Worm (Caenorhabditis elegans) whole organism, L4 larva: ENCODE data around the gene ubh-1.

ENCODE experiments used
- F26F4.8 ChIP-seq: fragments of 200-800 bp; sonication (Bioruptor generic); conservative IDR thresholded peaks from 2 replicates; pipeline ENCODE4 v1.3.6; 2022; ENCODE audit warnings: missing genetic modification characterization, missing compliant biosample characterization
- F37D6.2 ChIP-seq: sonication (generic microtip); optimal IDR thresholded peaks from 2 replicates; lab custom pipeline; 2016; ENCODE audit warnings: mild to moderate bottlenecking, missing genetic modification characterization, missing compliant biosample characterization
- F44E2.7 ChIP-seq: fragments of 200-800 bp; sonication (Bioruptor generic); IDR thresholded peaks from 2 replicates; pipeline ENCODE4 v2.1.2; 2022; ENCODE audit warnings: missing genetic modification characterization, missing compliant biosample characterization
- F49E8.2 ChIP-seq: sonication (generic microtip); optimal IDR thresholded peaks from 2 replicates; lab custom pipeline; 2016; ENCODE audit warnings: missing compliant biosample characterization, mild to moderate bottlenecking, missing genetic modification characterization, borderline replicate concordance
- R02D3.7 ChIP-seq: fragments of 150-350 bp; sonication (generic microtip); optimal IDR thresholded peaks from 3 replicates; lab custom pipeline; 2014; ENCODE audit warnings: missing biosample characterization, missing genetic modification characterization
- ZK337.2 ChIP-seq: fragments of 200-800 bp; sonication (Bioruptor generic); IDR thresholded peaks from 2 replicates; pipeline ENCODE4 v1.3.6; 2022; ENCODE audit warnings: missing genetic modification reagents, missing genetic modification characterization, missing compliant biosample characterization
- aha-1 ChIP-seq: fragments of 150-350 bp; peaks from one replicate; lab custom pipeline; 2014; ENCODE audit warnings: missing biosample characterization, missing genetic modification characterization
- ama-1 ChIP-seq: fragments of 150-350 bp; optimal IDR thresholded peaks from 2 replicates; lab custom pipeline; 2014; ENCODE audit warnings: inconsistent platforms, mixed read lengths
- arid-1 ChIP-seq: fragments of 200-800 bp; sonication (Bioruptor generic); conservative IDR thresholded peaks from 2 replicates; pipeline ENCODE4 v1.3.6; 2022; ENCODE audit warnings: missing genetic modification reagents, missing genetic modification characterization, missing compliant biosample characterization
- ceh-20 ChIP-seq: fragments of 200-800 bp; sonication (Bioruptor generic); IDR thresholded peaks from 2 replicates; pipeline ENCODE4 v1.3.6; 2022; ENCODE audit warnings: missing genetic modification reagents, missing genetic modification characterization, missing compliant biosample characterization
- ceh-28 ChIP-seq: fragments of 150-350 bp; optimal IDR thresholded peaks from 2 replicates; lab custom pipeline; 2014; ENCODE audit warnings: missing biosample characterization, missing genetic modification reagents, missing genetic modification characterization
- ceh-32 ChIP-seq: sonication (generic microtip); optimal IDR thresholded peaks from 2 replicates; lab custom pipeline; 2016; ENCODE audit warnings: mild to moderate bottlenecking, missing genetic modification characterization, missing compliant biosample characterization; ENCODE audit not compliant: poor library complexity
- daf-12 ChIP-seq: fragments of 150-350 bp; optimal IDR thresholded peaks from 2 replicates; lab custom pipeline; 2014; ENCODE audit warnings: missing biosample characterization, missing genetic modification reagents, missing genetic modification characterization
- daf-16 ChIP-seq, 3 experiments: sonication (generic microtip); optimal IDR thresholded peaks; 2 replicates each; lab custom pipeline; 2016 to 2017; ENCODE audit warnings: missing genetic modification characterization in 3 of 3, missing genetic modification reagents in 3 of 3, mild to moderate bottlenecking in 2 of 3, missing compliant biosample characterization in 2 of 3, missing biosample characterization in 1 of 3, moderate library complexity in 1 of 3
- dpl-1 ChIP-seq: fragments of 150-350 bp; optimal IDR thresholded peaks from 2 replicates; lab custom pipeline; 2014; ENCODE audit warnings: missing biosample characterization, missing genetic modification reagents, missing genetic modification characterization
- dve-1 ChIP-seq: sonication (generic microtip); optimal IDR thresholded peaks from 2 replicates; lab custom pipeline; 2017; ENCODE audit warnings: antibody characterized with exemption, mild to moderate bottlenecking, missing genetic modification characterization, missing compliant biosample characterization; ENCODE audit not compliant: insufficient read depth
- egl-27 ChIP-seq: sonication (generic microtip); optimal IDR thresholded peaks from 3 replicates; lab custom pipeline; 2017; ENCODE audit warnings: missing biosample characterization, missing genetic modification reagents, missing genetic modification characterization
- egl-43 ChIP-seq: fragments of 200-800 bp; sonication (Bioruptor generic); IDR thresholded peaks from 2 replicates; pipeline ENCODE4 v1.3.6; 2022; ENCODE audit warnings: missing genetic modification reagents, missing genetic modification characterization, missing compliant biosample characterization
- fos-1 ChIP-seq: fragments of 150-350 bp; optimal IDR thresholded peaks from 2 replicates; lab custom pipeline; 2014; ENCODE audit warnings: missing biosample characterization, missing genetic modification characterization
- hif-1 ChIP-seq, 2 experiments: sonication (generic microtip); optimal IDR thresholded peaks; 2 replicates each; lab custom pipeline; 2016 to 2017; ENCODE audit warnings: missing compliant biosample characterization in 2 of 2, missing genetic modification characterization in 2 of 2, missing genetic modification reagents in 2 of 2, missing genotype in 2 of 2, mild to moderate bottlenecking in 1 of 2
- hlh-11 ChIP-seq: fragments of 200-800 bp; sonication (Bioruptor generic); optimal IDR thresholded peaks from 2 replicates; lab custom pipeline; 2018; ENCODE audit warnings: mild to moderate bottlenecking, missing genetic modification characterization, missing compliant biosample characterization
- hlh-30 ChIP-seq: sonication (generic microtip); optimal IDR thresholded peaks from 2 replicates; lab custom pipeline; 2017; ENCODE audit warnings: antibody characterized with exemption, mild to moderate bottlenecking, missing genetic modification characterization, missing compliant biosample characterization; ENCODE audit not compliant: insufficient read depth
- lin-13 ChIP-seq: fragments of 150-350 bp; optimal IDR thresholded peaks from 2 replicates; lab custom pipeline; 2014; ENCODE audit warnings: missing biosample characterization, missing genetic modification reagents, missing genetic modification characterization
- lin-15B ChIP-seq: fragments of 150-350 bp; sonication (generic microtip); optimal IDR thresholded peaks from 3 replicates; lab custom pipeline; 2014; ENCODE audit warnings: missing biosample characterization, missing genetic modification characterization
- lin-29 ChIP-seq: fragments of 200-800 bp; sonication (Bioruptor generic); IDR thresholded peaks from 2 replicates; pipeline ENCODE4 v1.3.6; 2022; ENCODE audit warnings: missing genetic modification reagents, missing genetic modification characterization, missing compliant biosample characterization
- lir-3 ChIP-seq: sonication (generic microtip); optimal IDR thresholded peaks from 2 replicates; lab custom pipeline; 2016; ENCODE audit warnings: mild to moderate bottlenecking, missing genetic modification characterization, missing compliant biosample characterization
- madf-9 ChIP-seq: fragments of 200-800 bp; sonication (Bioruptor generic); conservative IDR thresholded peaks from 2 replicates; pipeline ENCODE4 v1.3.6; 2022; ENCODE audit warnings: missing genetic modification reagents, missing genetic modification characterization, missing compliant biosample characterization
- mep-1 ChIP-seq: fragments of 150-350 bp; sonication (generic microtip); optimal IDR thresholded peaks from 3 replicates; lab custom pipeline; 2014; ENCODE audit warnings: missing biosample characterization, missing genetic modification characterization
- mxl-3 ChIP-seq: fragments of 200-800 bp; sonication (Bioruptor generic); optimal IDR thresholded peaks from 2 replicates; lab custom pipeline; 2018; ENCODE audit warnings: mild to moderate bottlenecking, missing genetic modification characterization, missing compliant biosample characterization
- nhr-10 ChIP-seq: fragments of 150-350 bp; optimal IDR thresholded peaks from 2 replicates; lab custom pipeline; 2014; ENCODE audit warnings: missing biosample characterization, missing genetic modification characterization
- nhr-111 ChIP-seq: fragments of 200-800 bp; sonication (Bioruptor generic); optimal IDR thresholded peaks from 2 replicates; lab custom pipeline; 2018; ENCODE audit warnings: mild to moderate bottlenecking, missing genetic modification characterization, missing compliant biosample characterization
- nhr-237 ChIP-seq: sonication (generic microtip); optimal IDR thresholded peaks from 2 replicates; lab custom pipeline; 2017; ENCODE audit warnings: missing biosample characterization, missing genetic modification characterization
- nhr-28 ChIP-seq: fragments of 150-350 bp; optimal IDR thresholded peaks from 2 replicates; lab custom pipeline; 2014; ENCODE audit warnings: missing biosample characterization, missing genetic modification characterization
- nhr-48 ChIP-seq: sonication (generic microtip); optimal IDR thresholded peaks from 2 replicates; lab custom pipeline; 2016; ENCODE audit warnings: mild to moderate bottlenecking, missing genetic modification characterization, missing compliant biosample characterization
- nhr-6 ChIP-seq: fragments of 150-350 bp; optimal IDR thresholded peaks from 2 replicates; lab custom pipeline; 2014; ENCODE audit warnings: missing biosample characterization, missing genetic modification characterization
- nhr-76 ChIP-seq: fragments of 150-350 bp; optimal IDR thresholded peaks from 2 replicates; lab custom pipeline; 2014; ENCODE audit warnings: missing biosample characterization, missing genetic modification characterization
- nhr-77 ChIP-seq: fragments of 150-350 bp; optimal IDR thresholded peaks from 2 replicates; lab custom pipeline; 2014; ENCODE audit warnings: missing biosample characterization, missing genetic modification characterization
- php-3 ChIP-seq: fragments of 200-800 bp; sonication (Bioruptor generic); IDR thresholded peaks from 2 replicates; pipeline ENCODE4 v1.3.6; 2022; ENCODE audit warnings: missing genetic modification reagents, missing genetic modification characterization, missing compliant biosample characterization
- rbr-2 ChIP-seq: sonication (generic microtip); optimal IDR thresholded peaks from 2 replicates; lab custom pipeline; 2016; ENCODE audit warnings: missing genotype, missing genetic modification characterization, missing compliant biosample characterization
- skn-1 ChIP-seq: fragments of 150-350 bp; optimal IDR thresholded peaks from 2 replicates; lab custom pipeline; 2014; ENCODE audit warnings: missing biosample characterization, missing genetic modification characterization
- spr-1 ChIP-seq: sonication (generic microtip); optimal IDR thresholded peaks from 2 replicates; lab custom pipeline; 2016; ENCODE audit warnings: mild to moderate bottlenecking, missing genetic modification characterization, missing compliant biosample characterization
- tra-1 ChIP-seq: fragments of 200-800 bp; sonication (Bioruptor generic); IDR thresholded peaks from 2 replicates; pipeline ENCODE4 v1.3.6; 2022; ENCODE audit warnings: missing genetic modification reagents, missing genetic modification characterization, missing compliant biosample characterization
- unc-130 ChIP-seq: sonication (generic microtip); optimal IDR thresholded peaks from 2 replicates; lab custom pipeline; 2016; ENCODE audit warnings: missing genetic modification reagents, missing genetic modification characterization, missing compliant biosample characterization
- unc-39 ChIP-seq: sonication (generic microtip); optimal IDR thresholded peaks from 2 replicates; lab custom pipeline; 2017; ENCODE audit warnings: missing biosample characterization, missing genetic modification characterization
- zag-1 ChIP-seq: fragments of 150-350 bp; optimal IDR thresholded peaks from 2 replicates; lab custom pipeline; 2014; ENCODE audit warnings: missing biosample characterization, missing genetic modification characterization
- zfp-3 ChIP-seq: fragments of 200-800 bp; sonication (Bioruptor generic); conservative IDR thresholded peaks from 2 replicates; pipeline ENCODE4 v1.3.6; 2022; ENCODE audit warnings: missing genetic modification reagents, missing genetic modification characterization, missing compliant biosample characterization
- zip-11 ChIP-seq: fragments of 200-800 bp; sonication (Bioruptor generic); IDR thresholded peaks from 2 replicates; pipeline ENCODE4 v1.3.6; 2022; ENCODE audit warnings: missing genetic modification characterization, missing compliant biosample characterization
- zip-2 ChIP-seq: fragments of 150-350 bp; optimal IDR thresholded peaks from 2 replicates; lab custom pipeline; 2014; ENCODE audit warnings: missing biosample characterization, missing genetic modification characterization

The ubh-1 gene

ce11 chrV:6518225-6518396 lies 6.9 kb upstream of the ubh-1 start, which contains the start of gene F46E10.3:
Gene F46E10.3 (plus strand): TSS chrV:6518297.
- TF ChIP-seq mep-1 (tag; lab: Kevin White, UChicago) = no peak
- TF ChIP-seq arid-1 = no peak
- TF ChIP-seq madf-9 (GFP tag; lab: Robert Waterston, UW) = no peak
- TF ChIP-seq ama-1 (lab: Kevin White, UChicago) = no peak
- no peak for TF ChIP-seq nhr-111
- no peak for TF ChIP-seq R02D3.7 (tag; lab: Kevin White, UChicago)
- TF ChIP-seq dpl-1 (GFP tag; lab: Kevin White, UChicago) = no peak
- TF ChIP-seq unc-39 (tag; lab: Kevin White, UChicago) = no peak
- TF ChIP-seq F44E2.7 (GFP tag; lab: Robert Waterston, UW) = no peak
- no peak for TF ChIP-seq zip-2 (tag; lab: Kevin White, UChicago)

- TF ChIP-seq hlh-11 = peak; percentile 56
- no peak for TF ChIP-seq F49E8.2 (tag; lab: Kevin White, UChicago)
- no peak for TF ChIP-seq tra-1 (GFP tag; lab: Robert Waterston, UW)
- no peak for TF ChIP-seq lir-3
- no peak for TF ChIP-seq ceh-28 (tag; lab: Kevin White, UChicago)
- peak; percentile 81 for TF ChIP-seq dve-1 (tag; lab: Kevin White, UChicago)
- TF ChIP-seq mxl-3 (GFP tag; lab: Kevin White, UChicago) = peak; percentile 47
- TF ChIP-seq fos-1 (tag; lab: Kevin White, UChicago) = no peak
- no peak for TF ChIP-seq skn-1 (tag; lab: Kevin White, UChicago)
- TF ChIP-seq lin-29 (GFP tag; lab: Robert Waterston, UW) = no peak
- no peak for TF ChIP-seq nhr-77
- TF ChIP-seq nhr-28 (tag; lab: Kevin White, UChicago) = peak; percentile 38
- no peak for TF ChIP-seq zip-11
- TF ChIP-seq F37D6.2 = no peak
- peak; percentile 64 for TF ChIP-seq nhr-6 (tag; lab: Kevin White, UChicago)
- TF ChIP-seq nhr-76 (tag; lab: Kevin White, UChicago) = no peak
- TF ChIP-seq daf-16 (GFP tag; optimal IDR thresholded peaks at IDR 0.05; lab: Kevin White, UChicago) = no peak
- TF ChIP-seq daf-16 (tag; optimal IDR thresholded peaks at IDR 0.05; lab: Kevin White, UChicago) = peak; percentile 10
- no peak for TF ChIP-seq nhr-10 (tag; lab: Kevin White, UChicago)
- no peak for TF ChIP-seq zag-1 (tag; lab: Kevin White, UChicago)
- peak; percentile 56; the same call in 1 of the 2 replicates for TF ChIP-seq ceh-20 (GFP tag; lab: Robert Waterston, UW)
- no peak for TF ChIP-seq F26F4.8
- TF ChIP-seq ama-1 (lab: Kevin White, UChicago) = peak; percentile 88
- TF ChIP-seq aha-1 = peak; percentile 99
- no peak for TF ChIP-seq madf-9 (GFP tag; lab: Robert Waterston, UW)
- TF ChIP-seq ZK337.2 = no peak
- no peak for TF ChIP-seq lin-15B (tag; lab: Kevin White, UChicago)
- no peak for TF ChIP-seq daf-12 (tag; lab: Kevin White, UChicago)
- TF ChIP-seq nhr-237 = no peak
- no peak for TF ChIP-seq zip-2 (tag; lab: Kevin White, UChicago)
- TF ChIP-seq hif-1 (tag; optimal IDR thresholded peaks at IDR 0.05; lab: Kevin White, UChicago) = peak; percentile 85 to 99
- TF ChIP-seq arid-1 = no peak
- TF ChIP-seq rbr-2 = no peak
- TF ChIP-seq php-3 (GFP tag; lab: Robert Waterston, UW) = 0 out of 2 replicates have a peak, but pooled peaks have one; percentile 18
- TF ChIP-seq spr-1 (tag; lab: Kevin White, UChicago) = no peak
- peak; percentile 35 for TF ChIP-seq nhr-48
- TF ChIP-seq egl-27 = no peak
- no peak for TF ChIP-seq F44E2.7 (GFP tag; lab: Robert Waterston, UW)
- TF ChIP-seq R02D3.7 (tag; lab: Kevin White, UChicago) = no peak
- TF ChIP-seq egl-43 (GFP tag; lab: Robert Waterston, UW) = no peak
- no peak for TF ChIP-seq unc-130
- TF ChIP-seq zfp-3 = no peak
- peak; percentile 93 for TF ChIP-seq hlh-30
- no peak for TF ChIP-seq ceh-32 (tag; lab: Kevin White, UChicago)
- peak; percentile 8 for TF ChIP-seq lin-13 (GFP tag; lab: Kevin White, UChicago)
Measured at ce11 chrV:6517305-6518224, 6.4 kb upstream of the ubh-1 start.
